Worm (Caenorhabditis elegans) whole organism, dauer: ENCODE data around the gene Y57G11C.1147.
"Not testable (repeated sequence)": the region's sequence is repeated elsewhere in the genome, so short reads cannot be mapped to it uniquely, and the experiment has no call there.

Source experiments
- unc-62 ChIP-seq: sonication (generic microtip); optimal IDR thresholded peaks from 2 replicates; lab custom pipeline; 2017; ENCODE audit warnings: missing biosample characterization, missing genetic modification reagents, missing genetic modification characterization

Gene Y57G11C.1147

ce11 chrIV:14799186-14799585, 1.9 kb upstream of the Y57G11C.1147 start, which contains the start of gene Y57G11C.14:
Y57G11C.14 (plus strand) TSS chrIV:14799311.
- no peak for TF ChIP-seq unc-62 (GFP tag; lab: Kevin White, UChicago)

ce11 chrIV:14797849-14798248, 535 bp upstream of the Y57G11C.1147 start, which contains the start of gene arl-8:
arl-8 (plus strand) TSS chrIV:14798149.
- no peak for TF ChIP-seq unc-62 (GFP tag; lab: Kevin White, UChicago)

DNA sequence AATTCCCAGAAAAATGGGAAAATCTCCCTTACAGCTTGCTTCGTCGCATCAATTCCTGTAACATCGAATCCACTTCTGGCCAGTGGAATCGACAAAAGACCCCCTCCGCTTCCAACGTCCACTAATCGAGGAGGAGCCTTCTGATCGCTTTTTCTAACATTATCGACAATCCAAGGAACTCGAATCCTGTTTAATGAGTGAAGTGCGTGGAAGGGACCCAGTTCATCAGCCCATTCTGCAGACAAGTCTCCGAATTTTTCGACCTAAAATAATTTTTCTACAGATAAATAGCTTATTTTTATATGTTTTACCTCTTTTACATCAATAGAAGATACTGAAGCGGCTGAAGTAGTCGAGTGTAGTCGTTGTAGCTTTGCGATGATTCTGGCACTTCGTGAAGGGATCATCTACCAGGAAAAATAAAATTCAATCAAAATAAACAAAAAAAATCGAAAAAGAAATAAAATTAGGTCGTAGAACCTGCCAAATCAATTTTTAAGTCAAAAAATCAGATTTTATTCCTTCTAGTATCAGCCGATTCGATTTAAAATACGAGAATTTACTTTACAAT, 1.3 kb downstream of the Y57G11C.1147 start, which contains the start of gene coq-3:
TSS of gene coq-3 (minus strand) at position 407 of the 571 bp plus-strand sequence.
- no peak for TF ChIP-seq unc-62 (GFP tag; lab: Kevin White, UChicago)

ce11 chrIV:14793900-14794624, 3.3 kb downstream of the Y57G11C.1147 start:
- no peak for TF ChIP-seq unc-62 (GFP tag; lab: Kevin White, UChicago)

DNA sequence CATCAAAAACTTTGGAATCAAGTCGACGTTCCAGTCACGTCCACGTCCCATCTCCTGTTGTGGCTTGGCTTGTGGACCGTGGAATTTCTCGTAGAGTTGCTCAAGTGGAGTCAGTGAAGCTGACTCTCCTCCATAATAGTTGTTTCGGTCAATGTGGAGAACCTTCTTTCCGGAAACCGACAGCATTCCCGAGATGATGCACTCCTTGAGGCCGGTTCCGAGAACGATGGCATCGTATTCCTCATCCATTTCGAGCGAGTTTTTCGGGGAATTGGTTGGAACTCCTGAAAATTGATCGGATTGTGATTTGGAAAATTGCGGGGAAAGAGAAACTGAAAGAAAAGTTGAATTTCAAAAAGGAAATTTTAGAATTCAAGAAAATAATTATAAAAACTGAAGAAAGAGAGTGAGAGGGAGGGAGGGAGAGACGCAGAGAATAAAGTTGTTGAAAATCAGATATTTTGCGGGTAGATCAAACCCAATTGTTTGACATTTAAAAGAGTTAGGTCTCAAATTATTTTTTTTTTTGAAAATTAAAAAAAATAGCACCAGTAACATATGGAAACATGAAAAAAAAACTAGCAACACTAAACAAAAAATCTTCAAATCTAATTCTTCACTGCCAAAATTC, 4.6 kb downstream of the Y57G11C.1147 start, which contains the start of gene gdi-1:
TSS of gene gdi-1 (minus strand) at position 286 of the 631 bp plus-strand sequence.
- TF ChIP-seq unc-62 (GFP tag; lab: Kevin White, UChicago): no peak

DNA sequence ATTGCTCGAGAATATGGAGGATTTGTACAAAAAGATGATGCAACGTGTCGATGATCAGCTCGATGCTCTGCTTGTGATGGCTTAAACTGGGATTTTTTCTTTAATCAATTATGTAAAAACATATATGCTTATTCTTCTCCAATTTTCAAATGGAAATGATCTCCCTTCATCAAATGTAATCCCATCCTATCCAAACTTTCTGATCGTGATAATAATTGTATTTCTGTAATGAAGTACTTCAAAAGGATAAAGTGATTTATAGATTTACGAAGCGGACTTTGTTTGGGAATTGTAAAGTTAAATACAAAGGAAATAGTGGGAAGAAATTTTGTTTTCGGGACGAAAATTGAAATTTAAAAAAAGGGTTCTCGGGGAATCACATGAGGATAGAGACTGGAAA, 6.7 kb downstream of the Y57G11C.1147 start:
- TF ChIP-seq unc-62 (GFP tag; lab: Kevin White, UChicago): no peak

DNA sequence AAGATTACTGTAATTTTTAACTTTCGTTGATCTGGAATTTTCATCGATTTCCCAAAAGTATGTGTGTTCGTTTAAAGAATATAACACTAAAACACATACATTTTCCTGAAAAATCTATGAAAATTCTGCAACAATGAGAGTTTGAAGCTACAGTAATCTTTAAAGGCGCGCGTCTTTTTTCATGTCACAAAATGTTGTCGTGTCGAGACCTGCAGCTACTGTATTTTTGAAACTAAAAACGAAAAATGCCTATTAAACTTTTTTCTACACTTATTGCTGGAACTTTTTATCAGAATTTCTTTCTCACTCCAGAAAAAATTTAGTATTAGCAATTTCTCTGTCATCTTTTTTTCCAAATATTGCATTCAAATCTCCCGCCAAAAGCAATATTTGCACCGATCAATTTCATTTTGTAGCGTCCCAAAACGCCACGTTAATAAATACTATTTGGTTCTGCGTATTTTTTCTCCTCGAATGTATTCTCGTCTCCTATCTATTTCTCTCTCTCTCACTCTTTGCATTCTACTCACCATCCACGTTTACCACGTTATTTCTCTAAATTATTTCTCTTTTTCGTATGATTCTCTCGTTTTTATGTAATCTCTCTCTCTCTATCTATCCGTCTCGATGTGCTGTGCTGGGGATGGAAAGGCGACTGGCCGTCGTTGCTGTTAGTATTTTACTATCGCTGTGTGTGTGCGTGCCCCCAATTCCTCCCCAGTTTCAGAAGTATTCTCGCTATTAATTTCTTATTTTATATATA, 10.8 kb downstream of the Y57G11C.1147 start, which contains the start of gene melo-1:
TSS of gene melo-1 (plus strand) at position 658 of the 763 bp plus-strand sequence.
- no peak for TF ChIP-seq unc-62 (GFP tag; lab: Kevin White, UChicago)

DNA sequence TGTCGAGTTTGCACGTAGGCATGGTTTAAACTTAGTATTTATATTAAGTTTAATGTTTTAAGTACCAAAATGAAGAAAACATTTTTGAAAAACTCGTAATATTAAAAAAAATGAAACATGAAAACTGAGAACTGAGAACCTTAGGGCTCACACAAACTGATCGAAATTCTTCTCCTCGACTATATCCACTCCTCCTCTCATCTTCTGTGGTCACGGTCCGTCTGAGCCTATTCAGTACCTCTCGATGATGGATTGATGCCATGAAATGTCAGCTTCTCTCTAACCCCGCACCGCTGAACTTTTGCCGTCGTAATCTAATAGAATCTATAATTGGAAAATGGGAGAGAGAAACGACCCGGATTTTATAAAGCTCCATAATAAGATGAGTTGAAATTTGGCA, 12.8 kb downstream of the Y57G11C.1147 start, which contains the start of gene nlp-56:
TSS of gene nlp-56 (minus strand) at position 257 of the 400 bp plus-strand sequence.
- no peak for TF ChIP-seq unc-62 (GFP tag; lab: Kevin White, UChicago)

ce11 chrIV:14782211-14782610, 15.1 kb downstream of the Y57G11C.1147 start, which contains the start of gene Y57G11C.1130:
Y57G11C.1130 (plus strand) TSS chrIV:14782511.
- no peak for TF ChIP-seq unc-62 (GFP tag; lab: Kevin White, UChicago)

DNA sequence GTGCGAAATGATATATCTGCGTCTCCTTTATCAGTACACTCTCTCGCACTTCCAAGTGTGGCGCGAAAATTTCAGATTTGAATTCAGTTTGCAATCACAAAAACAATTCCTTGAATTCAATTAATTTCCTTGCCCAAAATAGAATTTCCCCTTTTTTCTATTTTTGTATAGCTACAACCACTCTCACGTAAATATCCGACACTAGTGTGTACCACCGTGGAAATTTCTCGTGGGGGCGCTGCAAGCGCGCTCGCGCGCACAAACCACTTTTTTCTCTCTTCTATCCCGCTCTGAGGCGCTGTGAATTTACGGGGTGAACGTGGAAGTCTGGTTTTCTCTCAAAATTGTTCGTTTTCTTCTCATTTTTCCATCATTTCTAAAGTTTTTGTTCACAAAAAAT, 15.8 kb downstream of the Y57G11C.1147 start, which contains the start of gene Y57G11C.8:
TSS of gene Y57G11C.8 (plus strand) at position 301 of the 400 bp plus-strand sequence.
- no peak for TF ChIP-seq unc-62 (GFP tag; lab: Kevin White, UChicago)

ce11 chrIV:14774454-14774853, 22.9 kb downstream of the Y57G11C.1147 start, which contains the start of gene Y57G11C.51:
Y57G11C.51 (minus strand) TSS chrIV:14774554.
- not testable (repeated sequence) for TF ChIP-seq unc-62 (GFP tag; lab: Kevin White, UChicago)

DNA sequence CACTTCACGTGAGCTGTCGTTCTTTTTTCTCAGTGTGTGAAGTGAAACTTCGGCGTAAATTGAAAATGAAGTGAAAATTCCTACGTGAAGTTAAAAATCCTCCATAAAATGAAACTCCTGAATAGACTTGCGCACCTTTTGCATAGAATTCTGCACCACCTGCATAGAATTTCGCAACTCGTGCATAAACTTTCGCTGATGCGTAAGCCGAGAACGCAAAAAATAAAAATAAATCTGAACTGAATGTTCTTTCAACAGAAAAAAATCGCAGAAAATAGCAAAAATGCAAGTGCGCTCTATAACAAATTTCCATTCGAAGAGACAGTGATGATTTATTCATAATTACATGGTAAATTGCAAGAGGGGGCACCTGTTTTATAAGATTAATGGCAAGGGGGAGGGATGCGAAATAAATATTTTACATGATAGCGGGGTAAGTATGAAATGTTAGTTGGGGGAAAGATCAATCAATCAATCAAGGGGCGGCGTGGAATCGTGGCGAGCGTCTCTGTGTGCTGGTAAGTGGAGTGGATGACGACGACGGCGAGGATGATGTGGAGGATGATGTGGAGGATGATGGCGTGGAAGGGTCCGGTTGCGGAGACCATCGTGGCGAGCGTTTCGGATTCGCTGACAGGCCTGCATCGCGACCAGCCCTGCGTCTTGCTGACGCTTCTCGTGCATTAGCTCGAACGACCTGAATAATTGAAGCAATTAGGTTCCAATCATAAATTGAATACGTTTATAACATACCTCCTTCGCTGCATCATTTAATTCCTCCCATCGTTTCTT, 23.8 kb downstream of the Y57G11C.1147 start, which contains the start of gene Y57G11C.36:
TSS of gene Y57G11C.36 (minus strand) at position 502 of the 792 bp plus-strand sequence.
- TF ChIP-seq unc-62 (GFP tag; lab: Kevin White, UChicago): no peak

DNA sequence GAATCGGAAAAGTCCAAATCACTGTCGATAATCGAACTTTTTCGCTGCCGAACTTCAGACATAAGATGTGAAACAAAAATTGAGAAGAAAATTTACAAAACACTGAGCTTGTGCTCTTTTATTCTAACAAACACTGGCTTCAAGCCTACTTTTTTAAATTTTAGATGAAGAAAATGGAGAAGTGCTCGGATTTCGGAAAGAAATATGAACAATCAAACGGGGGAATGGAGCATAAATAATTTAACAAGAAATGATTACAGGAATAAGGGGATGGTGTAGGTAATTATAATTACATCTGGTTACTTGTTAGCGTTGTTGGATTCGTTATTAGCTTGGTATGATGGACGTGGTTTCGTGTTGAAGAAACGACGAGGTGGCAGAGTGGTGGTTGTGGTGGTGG, 26.0 kb downstream of the Y57G11C.1147 start, which contains the start of gene degl-1:
TSS of gene degl-1 (minus strand) at position 101 of the 400 bp plus-strand sequence.
- TF ChIP-seq unc-62 (GFP tag; lab: Kevin White, UChicago): no peak

DNA sequence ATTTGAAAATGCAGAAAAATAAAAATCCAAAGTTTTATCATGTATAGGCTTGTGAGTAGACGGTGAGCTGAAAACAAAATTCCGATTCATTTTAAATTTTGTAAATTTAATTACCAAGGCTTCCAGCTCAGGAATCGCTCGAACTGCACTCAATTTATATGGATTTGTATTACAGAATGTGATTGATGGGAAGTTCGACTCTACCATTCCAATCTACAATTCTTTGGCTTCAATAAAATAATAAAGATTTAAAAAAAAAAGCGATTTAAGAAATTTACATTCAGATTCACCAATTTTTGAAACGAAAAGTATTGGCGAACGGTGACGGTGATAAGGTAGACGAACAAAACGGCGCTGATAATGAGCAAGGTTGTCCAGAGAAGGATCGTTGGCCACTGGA, 26.7 kb downstream of the Y57G11C.1147 start:
- no peak for TF ChIP-seq unc-62 (GFP tag; lab: Kevin White, UChicago)
